Fruit fly (Drosophila melanogaster) whole organism, embryonic: ENCODE results near the gene Atg12.

Source experiments
- Bgb ChIP-seq: fragments of 200-800 bp; sonication (Bioruptor generic); IDR thresholded peaks from 2 replicates; pipeline ENCODE4 v1.3.6; 2022; ENCODE audit warnings: missing biosample characterization, missing genetic modification characterization; ENCODE audit not compliant: partially characterized antibody
- Bteb2 ChIP-seq: fragments of 200-800 bp; sonication (Bioruptor generic); optimal IDR thresholded peaks from 2 replicates; lab custom pipeline; 2016; ENCODE audit warnings: missing biosample characterization, missing genetic modification characterization
- CG1024 ChIP-seq: fragments of 200-800 bp; sonication (Bioruptor generic); IDR thresholded peaks from 2 replicates; pipeline ENCODE4 v1.3.6; 2022; ENCODE audit warnings: missing biosample characterization, missing genetic modification characterization
- CG11696 ChIP-seq: fragments of 200-800 bp; sonication (Bioruptor generic); IDR thresholded peaks from 2 replicates; pipeline ENCODE4 v1.3.6; 2022; ENCODE audit warnings: missing biosample characterization, missing genetic modification characterization
- CG12942 ChIP-seq: fragments of 200-800 bp; sonication (Bioruptor generic); optimal IDR thresholded peaks from 3 replicates; lab custom pipeline; 2016; ENCODE audit warnings: missing biosample characterization, missing genetic modification characterization
- CG15696 ChIP-seq: fragments of 200-800 bp; sonication (Bioruptor generic); optimal IDR thresholded peaks from 2 replicates; lab custom pipeline; 2019; ENCODE audit warnings: missing biosample characterization, mild to moderate bottlenecking, missing genetic modification characterization, moderate library complexity
- CG1603 ChIP-seq: fragments of 200-800 bp; sonication (Bioruptor generic); optimal IDR thresholded peaks from 2 replicates; lab custom pipeline; 2019; ENCODE audit warnings: missing biosample characterization, mild to moderate bottlenecking, missing genetic modification characterization, moderate library complexity
- CG16813 ChIP-seq: fragments of 200-800 bp; sonication (Bioruptor generic); IDR thresholded peaks from 3 replicates; pipeline ENCODE4 v1.3.6; 2022; ENCODE audit warnings: missing biosample characterization, missing genetic modification characterization; ENCODE audit not compliant: partially characterized antibody
- CG17568 ChIP-seq: fragments of 200-800 bp; sonication (Bioruptor generic); optimal IDR thresholded peaks from 2 replicates; lab custom pipeline; 2018; ENCODE audit warnings: missing biosample characterization, mild to moderate bottlenecking, missing genetic modification characterization, moderate library complexity
- CG17829 ChIP-seq: fragments of 200-800 bp; optimal IDR thresholded peaks from 2 replicates; lab custom pipeline; 2019; ENCODE audit warnings: missing biosample characterization, mild to moderate bottlenecking, missing genetic modification characterization, moderate library complexity
- CG30020 ChIP-seq: fragments of 200-800 bp; optimal IDR thresholded peaks from 2 replicates; lab custom pipeline; 2019; ENCODE audit warnings: missing biosample characterization, mild to moderate bottlenecking, missing genetic modification characterization, moderate library complexity
- CG30403 ChIP-seq: fragments of 200-800 bp; sonication (Bioruptor generic); optimal IDR thresholded peaks from 3 replicates; lab custom pipeline; 2016; ENCODE audit warnings: missing biosample characterization, missing genetic modification characterization
- CG3281 ChIP-seq: fragments of 200-800 bp; sonication (Bioruptor generic); optimal IDR thresholded peaks from 3 replicates; lab custom pipeline; 2017; ENCODE audit warnings: missing biosample characterization, mild to moderate bottlenecking, missing genetic modification characterization
- CG4404 ChIP-seq: fragments of 200-800 bp; sonication (Bioruptor generic); IDR thresholded peaks from 2 replicates; pipeline ENCODE4 v1.3.6; 2022; ENCODE audit warnings: missing biosample characterization, missing genetic modification characterization
- CG6175 ChIP-seq: fragments of 200-800 bp; sonication (Bioruptor generic); IDR thresholded peaks from 3 replicates; pipeline ENCODE4 v1.3.6; 2022; ENCODE audit warnings: missing biosample characterization, missing genetic modification characterization
- CG6813 ChIP-seq: fragments of 200-800 bp; sonication (Bioruptor generic); optimal IDR thresholded peaks from 2 replicates; lab custom pipeline; 2017; ENCODE audit warnings: missing biosample characterization, missing genetic modification characterization, mild to moderate bottlenecking, moderate library complexity, missing genetic modification reagents
- CG8388 ChIP-seq: fragments of 200-800 bp; sonication (Bioruptor generic); optimal IDR thresholded peaks from 2 replicates; lab custom pipeline; 2019; ENCODE audit warnings: missing biosample characterization, mild to moderate bottlenecking, missing genetic modification characterization, moderate library complexity
- CG8765 ChIP-seq: fragments of 200-800 bp; sonication (Bioruptor generic); IDR thresholded peaks from 2 replicates; pipeline ENCODE4 v1.3.6; 2022; ENCODE audit warnings: missing biosample characterization, missing genetic modification characterization
- CG9727 ChIP-seq: fragments of 200-800 bp; sonication (Bioruptor generic); optimal IDR thresholded peaks from 3 replicates; lab custom pipeline; 2017; ENCODE audit warnings: missing biosample characterization, mild to moderate bottlenecking, missing genetic modification characterization
- CTCF ChIP-seq: fragments of 200-800 bp; sonication (Bioruptor generic); optimal IDR thresholded peaks from 2 replicates; lab custom pipeline; 2017; ENCODE audit warnings: missing biosample characterization, mild to moderate bottlenecking, missing genetic modification characterization, moderate library complexity
- Dek ChIP-seq: fragments of 200-800 bp; sonication (Bioruptor generic); optimal IDR thresholded peaks from 3 replicates; lab custom pipeline; 2019; ENCODE audit warnings: missing biosample characterization, mild to moderate bottlenecking, missing genetic modification characterization, moderate library complexity
- Ets97D ChIP-seq: fragments of 200-800 bp; sonication (Bioruptor generic); optimal IDR thresholded peaks from 3 replicates; lab custom pipeline; 2016; ENCODE audit warnings: missing biosample characterization, missing genetic modification characterization
- H2.0 ChIP-seq: fragments of 200-800 bp; sonication (Bioruptor generic); IDR thresholded peaks from 2 replicates; pipeline ENCODE4 v1.3.6; 2022; ENCODE audit warnings: missing biosample characterization, missing genetic modification characterization
- Hmr ChIP-seq: fragments of 200-800 bp; sonication (Bioruptor generic); optimal IDR thresholded peaks from 3 replicates; lab custom pipeline; 2017; ENCODE audit warnings: mild to moderate bottlenecking, missing biosample characterization, missing genetic modification reagents, missing genetic modification characterization
- MESR4 ChIP-seq: fragments of 200-800 bp; sonication (Bioruptor generic); optimal IDR thresholded peaks from 2 replicates; lab custom pipeline; 2018; ENCODE audit warnings: missing biosample characterization, mild to moderate bottlenecking, missing genetic modification characterization, moderate library complexity
- NK7.1 ChIP-seq: fragments of 200-800 bp; sonication (Bioruptor generic); optimal IDR thresholded peaks from 3 replicates; lab custom pipeline; 2016; ENCODE audit warnings: missing biosample characterization, missing genetic modification characterization
- Opbp ChIP-seq: fragments of 200-800 bp; sonication (Bioruptor generic); IDR thresholded peaks from 3 replicates; pipeline ENCODE4 v1.3.6; 2022; ENCODE audit warnings: missing biosample characterization, missing genetic modification characterization; ENCODE audit not compliant: partially characterized antibody
- Pdp1 ChIP-seq, 2 experiments: fragments of 200-800 bp; sonication (Bioruptor generic); optimal IDR thresholded peaks; 3 replicates each; lab custom pipeline; 2016; ENCODE audit warnings: missing biosample characterization in 2 of 2, missing genetic modification characterization in 2 of 2, mild to moderate bottlenecking in 1 of 2, moderate library complexity in 1 of 2
- YL-1 ChIP-seq: fragments of 200-800 bp; sonication (Bioruptor generic); optimal IDR thresholded peaks from 3 replicates; lab custom pipeline; 2017; ENCODE audit warnings: missing biosample characterization, mild to moderate bottlenecking, missing genetic modification characterization
- abd-A ChIP-seq: fragments of 200-800 bp; sonication (Bioruptor generic); optimal IDR thresholded peaks from 3 replicates; lab custom pipeline; 2019; ENCODE audit warnings: missing biosample characterization, mild to moderate bottlenecking, missing genetic modification characterization, moderate library complexity
- bowl ChIP-seq: fragments of 200-800 bp; sonication (Bioruptor generic); IDR thresholded peaks from 2 replicates; pipeline ENCODE4 v1.3.6; 2022; ENCODE audit warnings: missing biosample characterization, missing genetic modification characterization
- br ChIP-seq: fragments of >200 bp; optimal IDR thresholded peaks from 2 replicates; lab custom pipeline; 2017
- danr ChIP-seq: fragments of 200-800 bp; sonication (Bioruptor generic); IDR thresholded peaks from 2 replicates; pipeline ENCODE4 v1.3.6; 2022; ENCODE audit warnings: missing biosample characterization, missing genetic modification characterization
- dati ChIP-seq: fragments of 200-800 bp; sonication (Bioruptor generic); IDR thresholded peaks from 2 replicates; pipeline ENCODE4 v1.3.6; 2022; ENCODE audit warnings: missing biosample characterization, missing genetic modification characterization
- fd96Cb ChIP-seq: fragments of 200-800 bp; sonication (Bioruptor generic); optimal IDR thresholded peaks from 2 replicates; lab custom pipeline; 2018; ENCODE audit warnings: missing biosample characterization, mild to moderate bottlenecking, missing genetic modification characterization, moderate library complexity
- gt ChIP-seq: fragments of 200-800 bp; sonication (Bioruptor generic); IDR thresholded peaks from 2 replicates; pipeline ENCODE4 v1.3.6; 2022; ENCODE audit warnings: missing biosample characterization, missing genetic modification characterization
- hbn ChIP-seq: fragments of 200-800 bp; sonication (Bioruptor generic); IDR thresholded peaks from 2 replicates; pipeline ENCODE4 v1.3.6; 2022; ENCODE audit warnings: missing biosample characterization, missing genetic modification characterization; ENCODE audit not compliant: partially characterized antibody
- jing ChIP-seq: fragments of 200-800 bp; sonication (Bioruptor generic); optimal IDR thresholded peaks from 2 replicates; lab custom pipeline; 2018; ENCODE audit warnings: missing biosample characterization, mild to moderate bottlenecking, missing genetic modification characterization
- mam ChIP-seq: fragments of 200-800 bp; sonication (Bioruptor generic); optimal IDR thresholded peaks from 3 replicates; lab custom pipeline; 2016; ENCODE audit warnings: missing biosample characterization, missing genetic modification characterization
- nmo ChIP-seq: fragments of 200-800 bp; sonication (Bioruptor generic); optimal IDR thresholded peaks from 2 replicates; lab custom pipeline; 2018; ENCODE audit warnings: missing biosample characterization, mild to moderate bottlenecking, missing genetic modification characterization, moderate library complexity
- oc ChIP-seq: fragments of 200-800 bp; sonication (Bioruptor generic); optimal IDR thresholded peaks from 2 replicates; lab custom pipeline; 2018; ENCODE audit warnings: missing biosample characterization, mild to moderate bottlenecking, missing genetic modification characterization, moderate library complexity
- org-1 ChIP-seq: fragments of 200-800 bp; sonication (Bioruptor generic); optimal IDR thresholded peaks from 2 replicates; lab custom pipeline; 2017; ENCODE audit warnings: missing biosample characterization, missing genetic modification characterization
- otp ChIP-seq: fragments of 200-800 bp; sonication (Bioruptor generic); IDR thresholded peaks from 3 replicates; pipeline ENCODE4, ENCODE4 v1.3.6; 2022; ENCODE audit warnings: missing biosample characterization, missing genetic modification characterization
- pfk ChIP-seq: fragments of 200-800 bp; sonication (Bioruptor generic); optimal IDR thresholded peaks from 2 replicates; lab custom pipeline; 2018; ENCODE audit warnings: missing biosample characterization, mild to moderate bottlenecking, missing genetic modification characterization, moderate library complexity
- scrt ChIP-seq: fragments of 200-800 bp; sonication (Bioruptor generic); optimal IDR thresholded peaks from 2 replicates; lab custom pipeline; 2018; ENCODE audit warnings: missing biosample characterization, mild to moderate bottlenecking, missing genetic modification characterization, moderate library complexity
- sd ChIP-seq: fragments of 200-800 bp; sonication (Bioruptor generic); optimal IDR thresholded peaks from 3 replicates; lab custom pipeline; 2018; ENCODE audit warnings: missing biosample characterization, mild to moderate bottlenecking, missing genetic modification characterization, moderate library complexity
- sens-2 ChIP-seq: fragments of 200-800 bp; sonication (Bioruptor generic); IDR thresholded peaks from 2 replicates; pipeline ENCODE4 v1.3.6; 2022; ENCODE audit warnings: missing biosample characterization, missing genetic modification characterization
- shn ChIP-seq: fragments of 200-800 bp; sonication (Bioruptor generic); optimal IDR thresholded peaks from 3 replicates; lab custom pipeline; 2016; ENCODE audit warnings: missing biosample characterization, missing genetic modification characterization
- slou ChIP-seq: fragments of 200-800 bp; sonication (Bioruptor generic); optimal IDR thresholded peaks from 3 replicates; lab custom pipeline; 2016; ENCODE audit warnings: missing biosample characterization, missing genetic modification characterization
- sug ChIP-seq: fragments of 200-800 bp; optimal IDR thresholded peaks from 2 replicates; lab custom pipeline; 2019; ENCODE audit warnings: missing biosample characterization, mild to moderate bottlenecking, missing genetic modification characterization, moderate library complexity
- tgo ChIP-seq: fragments of 200-800 bp; sonication (Bioruptor generic); IDR thresholded peaks from 3 replicates; pipeline ENCODE4 v1.3.6; 2022; ENCODE audit warnings: missing biosample characterization, missing genetic modification characterization

The Atg12 gene

dm6 chr3L:12119875-12120485 is 16.8 kb upstream of the Atg12 start, which contains the start of gene CG11560 (continued):
- no peak for TF ChIP-seq CG1024 (GFP tag; lab: Robert Waterston, UW)
- TF ChIP-seq tgo (GFP tag; lab: Robert Waterston, UW): no peak
- no peak for TF ChIP-seq NK7.1 (GFP tag; lab: Kevin White, UChicago)
- TF ChIP-seq CG17568 (GFP tag; lab: Kevin White, UChicago): no peak
- no peak for TF ChIP-seq scrt (GFP tag; lab: Kevin White, UChicago)
- TF ChIP-seq CTCF: no peak
- no peak for TF ChIP-seq nmo (GFP tag; lab: Kevin White, UChicago)
- TF ChIP-seq CG1603: peak; percentile 37
- TF ChIP-seq CG9727 (GFP tag; lab: Kevin White, UChicago): no peak
- TF ChIP-seq CG11696 (GFP tag; lab: Robert Waterston, UW): no peak
- TF ChIP-seq MESR4: peak; percentile 72
- TF ChIP-seq CG30403: no peak
- TF ChIP-seq sens-2 (GFP tag; lab: Robert Waterston, UW): no peak
- peak; percentile 48 for TF ChIP-seq YL-1 (GFP tag; lab: Kevin White, UChicago)
- peak; percentile 67 for TF ChIP-seq Bgb (GFP tag; lab: Robert Waterston, UW)
- peak; percentile 40; the same call in 2 of the 3 replicates for TF ChIP-seq Opbp
- TF ChIP-seq H2.0: no peak
- TF ChIP-seq CG15696 (tag; lab: Kevin White, UChicago): no peak
- TF ChIP-seq org-1 (GFP tag; lab: Kevin White, UChicago): no peak
- no peak for TF ChIP-seq Dek (tag; lab: Kevin White, UChicago)
- no peak for TF ChIP-seq sd (tag; lab: Kevin White, UChicago)
- TF ChIP-seq Bteb2 (GFP tag; lab: Kevin White, UChicago): no peak
- TF ChIP-seq Pdp1 (GFP tag; optimal IDR thresholded peaks at IDR 0.05; lab: Kevin White, UChicago): no peak
- TF ChIP-seq Ets97D: peak; percentile 19
- TF ChIP-seq jing: no peak
- TF ChIP-seq dati (GFP tag; lab: Robert Waterston, UW): no peak
- no peak for TF ChIP-seq mam
- TF ChIP-seq CG6813: no peak
- TF ChIP-seq CG12942 (GFP tag; lab: Kevin White, UChicago): no peak
- no peak for TF ChIP-seq CG30020 (tag; lab: Kevin White, UChicago)
- TF ChIP-seq CG16813 (GFP tag; lab: Robert Waterston, UW): peak; percentile 62; the same call in 2 of the 3 replicates
- no peak for TF ChIP-seq otp (GFP tag; lab: Robert Waterston, UW)
- no peak for TF ChIP-seq danr (GFP tag; lab: Robert Waterston, UW)
- no peak for TF ChIP-seq slou
- no peak for TF ChIP-seq oc (tag; lab: Kevin White, UChicago)
- TF ChIP-seq fd96Cb (tag; lab: Kevin White, UChicago): no peak
- no peak for TF ChIP-seq sug (tag; lab: Kevin White, UChicago)
- TF ChIP-seq CG4404: no peak
- TF ChIP-seq hbn (GFP tag; lab: Robert Waterston, UW): peak; percentile 71
- TF ChIP-seq shn (GFP tag; lab: Kevin White, UChicago): no peak
- no peak for TF ChIP-seq bowl (GFP tag; lab: Robert Waterston, UW)
- TF ChIP-seq CG8388 (GFP tag; lab: Kevin White, UChicago): no peak
- TF ChIP-seq br: no peak
- TF ChIP-seq Hmr (GFP tag; lab: Kevin White, UChicago): no peak
- peak; percentile 2 for TF ChIP-seq CG17829 (tag; lab: Kevin White, UChicago)
- no peak for TF ChIP-seq abd-A (tag; lab: Kevin White, UChicago)
- no peak for TF ChIP-seq gt (GFP tag; lab: Robert Waterston, UW)
- TF ChIP-seq CG3281 (GFP tag; lab: Kevin White, UChicago): no peak
- no peak for TF ChIP-seq CG6175
- TF ChIP-seq pfk (GFP tag; lab: Kevin White, UChicago): no peak
- TF ChIP-seq CG8765 (GFP tag; lab: Robert Waterston, UW): no peak
